Worm (Caenorhabditis elegans) whole organism, young adult: ENCODE results near the gene M176.5.

Source experiments
- B0019.2 ChIP-seq: fragments of 200-800 bp; sonication (Bioruptor generic); conservative IDR thresholded peaks from 2 replicates; pipeline ENCODE4 v1.3.6; 2022; ENCODE audit warnings: missing genetic modification reagents, missing genetic modification characterization, missing compliant biosample characterization
- D2030.7 ChIP-seq: fragments of 200-800 bp; sonication (Bioruptor generic); IDR thresholded peaks from 2 replicates; pipeline ENCODE4 v1.3.6; 2022; ENCODE audit warnings: missing genetic modification reagents, missing genetic modification characterization, missing compliant biosample characterization
- F10E7.11 ChIP-seq: sonication (generic microtip); optimal IDR thresholded peaks from 2 replicates; lab custom pipeline; 2017; ENCODE audit warnings: mild to moderate bottlenecking, missing genetic modification characterization, moderate library complexity, missing compliant biosample characterization
- F49E8.2 ChIP-seq: sonication (generic microtip); optimal IDR thresholded peaks from 3 replicates; lab custom pipeline; 2017; ENCODE audit warnings: missing genetic modification characterization, mild to moderate bottlenecking, missing compliant biosample characterization, antibody characterized with exemption, moderate library complexity; ENCODE audit not compliant: insufficient read depth
- F52B5.7 ChIP-seq: sonication (generic microtip); optimal IDR thresholded peaks from 2 replicates; lab custom pipeline; 2016; ENCODE audit warnings: mild to moderate bottlenecking, missing genetic modification characterization, missing compliant biosample characterization
- F57A8.1 ChIP-seq: fragments of 200-800 bp; sonication (Bioruptor generic); optimal IDR thresholded peaks from 2 replicates; lab custom pipeline; 2018; ENCODE audit warnings: mild to moderate bottlenecking, missing genetic modification characterization, moderate library complexity, missing compliant biosample characterization
- F57C9.4 ChIP-seq: sonication (generic microtip); optimal IDR thresholded peaks from 2 replicates; lab custom pipeline; 2017; ENCODE audit warnings: mild to moderate bottlenecking, missing genetic modification characterization, missing compliant biosample characterization
- T07F8.4 ChIP-seq: sonication (generic microtip); optimal IDR thresholded peaks from 2 replicates; lab custom pipeline; 2016; ENCODE audit warnings: mild to moderate bottlenecking, missing genetic modification characterization, moderate library complexity, missing compliant biosample characterization
- Y53G8AR.9 ChIP-seq: fragments of 200-800 bp; sonication (Bioruptor generic); conservative IDR thresholded peaks from 2 replicates; pipeline ENCODE4 v1.3.6; 2022; ENCODE audit warnings: missing genetic modification reagents, missing genetic modification characterization, missing compliant biosample characterization
- ZK185.1 ChIP-seq: sonication (generic microtip); optimal IDR thresholded peaks from 2 replicates; lab custom pipeline; 2016; ENCODE audit warnings: mild to moderate bottlenecking, missing genetic modification characterization, missing compliant biosample characterization; ENCODE audit not compliant: poor library complexity, severe bottlenecking
- attf-6 ChIP-seq: fragments of 200-800 bp; sonication (Bioruptor generic); IDR thresholded peaks from 2 replicates; pipeline ENCODE4 v1.3.6; 2022; ENCODE audit warnings: missing genetic modification reagents, missing genetic modification characterization, missing compliant biosample characterization
- bed-1 ChIP-seq: fragments of 200-800 bp; sonication (Bioruptor generic); IDR thresholded peaks from 2 replicates; pipeline ENCODE4 v1.3.6; 2022; ENCODE audit warnings: missing genetic modification reagents, missing genetic modification characterization, missing compliant biosample characterization
- ceh-79 ChIP-seq: sonication (generic microtip); optimal IDR thresholded peaks from 2 replicates; lab custom pipeline; 2017; ENCODE audit warnings: mild to moderate bottlenecking, missing genetic modification characterization, missing compliant biosample characterization
- ceh-91 ChIP-seq: fragments of 200-800 bp; sonication (Bioruptor generic); IDR thresholded peaks from 2 replicates; pipeline ENCODE4 v1.3.6; 2022; ENCODE audit warnings: missing genetic modification reagents, missing genetic modification characterization, missing compliant biosample characterization
- ets-4 ChIP-seq: fragments of 200-800 bp; sonication (Bioruptor generic); optimal IDR thresholded peaks from 2 replicates; lab custom pipeline; 2018; ENCODE audit warnings: mild to moderate bottlenecking, missing genetic modification characterization, missing compliant biosample characterization
- him-1 ChIP-seq: sonication (generic microtip); optimal IDR thresholded peaks from 2 replicates; lab custom pipeline; 2016; ENCODE audit warnings: missing genotype, missing genetic modification reagents, missing genetic modification characterization, missing compliant biosample characterization
- let-526 ChIP-seq: fragments of 200-800 bp; sonication (Bioruptor generic); IDR thresholded peaks from 2 replicates; pipeline ENCODE4 v1.3.6; 2022; ENCODE audit warnings: missing genetic modification reagents, missing genetic modification characterization, missing compliant biosample characterization
- let-607 ChIP-seq, 2 experiments: fragments of 200-800 bp in 1 of 2; sonication (Bioruptor generic) in 1 of 2; sonication (generic microtip) in 1 of 2; optimal IDR thresholded peaks; 2 replicates each; lab custom pipeline; 2016 to 2018; ENCODE audit warnings: mild to moderate bottlenecking in 2 of 2, missing compliant biosample characterization in 2 of 2, missing genetic modification characterization in 2 of 2, moderate library complexity in 2 of 2, missing genotype in 1 of 2
- lin-26 ChIP-seq: fragments of 200-800 bp; sonication (Bioruptor generic); IDR thresholded peaks from 2 replicates; pipeline ENCODE4 v1.3.6; 2022; ENCODE audit warnings: missing genetic modification reagents, missing genetic modification characterization, missing compliant biosample characterization
- lin-40 ChIP-seq: sonication (generic microtip); optimal IDR thresholded peaks from 2 replicates; lab custom pipeline; 2016; ENCODE audit warnings: missing genetic modification characterization, mild to moderate bottlenecking, missing compliant biosample characterization, missing genotype, missing genetic modification reagents
- lir-1 ChIP-seq: fragments of 200-800 bp; sonication (Bioruptor generic); conservative IDR thresholded peaks from 2 replicates; pipeline ENCODE4 v1.3.6; 2022; ENCODE audit warnings: missing genetic modification reagents, missing genetic modification characterization, missing compliant biosample characterization
- lsl-1 ChIP-seq: fragments of 200-800 bp; sonication (Bioruptor generic); optimal IDR thresholded peaks from 2 replicates; lab custom pipeline; 2018; ENCODE audit warnings: mild to moderate bottlenecking, missing genetic modification characterization, moderate library complexity, missing compliant biosample characterization
- lsy-27 ChIP-seq: sonication (generic microtip); optimal IDR thresholded peaks from 2 replicates; lab custom pipeline; 2017; ENCODE audit warnings: missing genetic modification characterization, mild to moderate bottlenecking, missing compliant biosample characterization, antibody characterized with exemption, missing genotype, borderline replicate concordance; ENCODE audit not compliant: insufficient read depth
- mxl-1 ChIP-seq: sonication (generic microtip); optimal IDR thresholded peaks from 2 replicates; lab custom pipeline; 2016; ENCODE audit warnings: missing genetic modification characterization, missing compliant biosample characterization
- nhr-179 ChIP-seq: sonication (generic microtip); optimal IDR thresholded peaks from 2 replicates; lab custom pipeline; 2016; ENCODE audit warnings: mild to moderate bottlenecking, missing genetic modification characterization, missing compliant biosample characterization
- pbrm-1 ChIP-seq: fragments of 200-800 bp; sonication (Bioruptor generic); IDR thresholded peaks from 2 replicates; pipeline ENCODE4 v1.3.6; 2022; ENCODE audit warnings: missing genetic modification reagents, missing genetic modification characterization, missing compliant biosample characterization
- sdz-38 ChIP-seq: sonication (generic microtip); optimal IDR thresholded peaks from 2 replicates; lab custom pipeline; 2016; ENCODE audit warnings: missing genotype, missing genetic modification characterization, missing compliant biosample characterization
- sea-2 ChIP-seq: fragments of 200-800 bp; sonication (Bioruptor generic); IDR thresholded peaks from 2 replicates; pipeline ENCODE4 v1.3.6; 2022; ENCODE audit warnings: missing genetic modification characterization, missing compliant biosample characterization
- snpc-3.4 ChIP-seq: sonication (generic microtip); optimal IDR thresholded peaks from 2 replicates; lab custom pipeline; 2017; ENCODE audit warnings: missing genetic modification characterization, mild to moderate bottlenecking, missing compliant biosample characterization, antibody characterized with exemption, moderate library complexity, missing genotype, missing genetic modification reagents
- tlf-1 ChIP-seq: fragments of 200-800 bp; sonication (Bioruptor generic); optimal IDR thresholded peaks from 2 replicates; lab custom pipeline; 2018; ENCODE audit warnings: mild to moderate bottlenecking, missing genetic modification characterization, missing compliant biosample characterization
- unc-130 ChIP-seq: sonication (generic microtip); optimal IDR thresholded peaks from 2 replicates; lab custom pipeline; 2016; ENCODE audit warnings: missing genetic modification reagents, missing genetic modification characterization, missing compliant biosample characterization
- zfh-2 ChIP-seq: fragments of 200-800 bp; sonication (Bioruptor generic); conservative IDR thresholded peaks from 2 replicates; pipeline ENCODE4 v1.3.6; 2022; ENCODE audit warnings: missing genetic modification reagents, missing genetic modification characterization, missing compliant biosample characterization
- zim-3 ChIP-seq: sonication (generic microtip); optimal IDR thresholded peaks from 2 replicates; lab custom pipeline; 2017; ENCODE audit warnings: mild to moderate bottlenecking, missing genetic modification characterization, moderate library complexity, missing compliant biosample characterization
- ztf-28 ChIP-seq: fragments of 200-800 bp; sonication (Bioruptor generic); IDR thresholded peaks from 2 replicates; pipeline ENCODE4 v1.3.6; 2022; ENCODE audit warnings: missing genetic modification reagents, missing genetic modification characterization, missing compliant biosample characterization
- ztf-3 ChIP-seq: fragments of 200-800 bp; sonication (Bioruptor generic); optimal IDR thresholded peaks from 2 replicates; lab custom pipeline; 2018; ENCODE audit warnings: mild to moderate bottlenecking, missing genetic modification characterization, missing compliant biosample characterization

M176.5 gene

ce11 chrII:9397496-9397895 lies 30.0 kb downstream of the M176.5 start, which contains the start of gene Y51B9A.9:
TSS of gene Y51B9A.9 (minus strand) at chrII:9397596.
- TF ChIP-seq nhr-179 (no peak), tlf-1 (GFP tag; lab: Kevin White, UChicago) (no peak), ZK185.1 (tag; lab: Kevin White, UChicago) (no peak), lin-26 (GFP tag; lab: Robert Waterston, UW) (no peak), ceh-79 (tag; lab: Kevin White, UChicago) (no peak), F10E7.11 (tag; lab: Kevin White, UChicago) (no peak), sea-2 (no peak), ztf-3 (GFP tag; lab: Kevin White, UChicago) (no peak), ztf-28 (GFP tag; lab: Robert Waterston, UW) (no peak), sdz-38 (tag; lab: Kevin White, UChicago) (no peak), unc-130 (GFP tag; lab: Kevin White, UChicago) (no peak), zim-3 (no peak), F57A8.1 (GFP tag; lab: Kevin White, UChicago) (no peak), lsy-27 (tag; lab: Kevin White, UChicago) (no peak), lsl-1 (GFP tag; lab: Kevin White, UChicago) (no peak), him-1 (tag; lab: Kevin White, UChicago) (no peak), zfh-2 (GFP tag; lab: Robert Waterston, UW) (no peak), lir-1 (no peak), F57C9.4 (tag; lab: Kevin White, UChicago) (no peak)

ce11 chrII:9392724-9393123 lies 34.8 kb downstream of the M176.5 start, which contains the start of gene lido-17:
TSS of gene lido-17 (minus strand) at chrII:9392824.
- TF ChIP-seq mxl-1 (tag; lab: Kevin White, UChicago) (no peak), let-607 (tag; optimal IDR thresholded peaks at IDR 0.05; lab: Kevin White, UChicago) (no peak), D2030.7 (no peak), ceh-91 (GFP tag; lab: Robert Waterston, UW) (no peak), bed-1 (no peak), nhr-179 (no peak), T07F8.4 (no peak), ets-4 (GFP tag; lab: Kevin White, UChicago) (no peak), snpc-3.4 (tag; lab: Kevin White, UChicago) (no peak), pbrm-1 (GFP tag; lab: Robert Waterston, UW) (no peak), lin-40 (tag; lab: Kevin White, UChicago) (no peak), F52B5.7 (tag; lab: Kevin White, UChicago) (no peak), B0019.2 (no peak), let-526 (GFP tag; lab: Robert Waterston, UW) (no peak), Y53G8AR.9 (no peak)

ce11 chrII:9385241-9385640 lies 42.3 kb downstream of the M176.5 start, which contains the start of gene C06C3.7:
TSS of gene C06C3.7 (plus strand) at chrII:9385541.
- TF ChIP-seq mxl-1 (tag; lab: Kevin White, UChicago): no peak
- no peak for TF ChIP-seq F49E8.2
- no peak for TF ChIP-seq attf-6 (GFP tag; lab: Robert Waterston, UW)
